Fruit fly (Drosophila melanogaster) whole organism, embryonic: Measurements from ENCODE around the gene CG33969.
A peak's percentile ranks its signal among the peaks of the same experiment; 100 is the strongest.

Experiments
- Asciz ChIP-seq: fragments of 200-800 bp; sonication (Bioruptor generic); optimal IDR thresholded peaks from 2 replicates; lab custom pipeline; 2017; ENCODE audit warnings: missing biosample characterization, mild to moderate bottlenecking, missing genetic modification characterization, missing genetic modification reagents
- B-H1 ChIP-seq: fragments of 200-800 bp; sonication (Bioruptor generic); IDR thresholded peaks from 3 replicates; pipeline ENCODE4 v1.3.6; 2022; ENCODE audit warnings: missing biosample characterization, missing genetic modification characterization
- CG10209 ChIP-seq: fragments of 200-800 bp; sonication (Bioruptor generic); optimal IDR thresholded peaks from 3 replicates; lab custom pipeline; 2017; ENCODE audit warnings: missing biosample characterization, mild to moderate bottlenecking, missing genetic modification characterization, missing genetic modification reagents
- CG12155 ChIP-seq: fragments of 200-800 bp; sonication (Bioruptor generic); optimal IDR thresholded peaks from 3 replicates; lab custom pipeline; 2016; ENCODE audit warnings: missing biosample characterization, missing genetic modification characterization
- CG12299 ChIP-seq: fragments of 200-800 bp; sonication (Bioruptor generic); optimal IDR thresholded peaks from 2 replicates; lab custom pipeline; 2018; ENCODE audit warnings: missing biosample characterization, mild to moderate bottlenecking, missing genetic modification characterization
- CG13424 ChIP-seq: fragments of 200-800 bp; sonication (Bioruptor generic); optimal IDR thresholded peaks from 2 replicates; lab custom pipeline; 2019; ENCODE audit warnings: missing biosample characterization, mild to moderate bottlenecking, missing genetic modification characterization, moderate library complexity
- CG15073 ChIP-seq: fragments of 200-800 bp; sonication (Bioruptor generic); optimal IDR thresholded peaks from 2 replicates; lab custom pipeline; 2016; ENCODE audit warnings: missing biosample characterization, missing genetic modification characterization
- CG15269 ChIP-seq: fragments of 200-800 bp; sonication (Bioruptor generic); optimal IDR thresholded peaks from 2 replicates; lab custom pipeline; 2018; ENCODE audit warnings: missing biosample characterization, mild to moderate bottlenecking, missing genetic modification characterization, moderate library complexity
- CG15479 ChIP-seq: fragments of 200-800 bp; sonication (Bioruptor generic); optimal IDR thresholded peaks from 3 replicates; lab custom pipeline; 2019; ENCODE audit warnings: missing biosample characterization, mild to moderate bottlenecking, missing genetic modification characterization, moderate library complexity
- CG17385 ChIP-seq: fragments of 200-800 bp; sonication (Bioruptor generic); optimal IDR thresholded peaks from 3 replicates; lab custom pipeline; 2018; ENCODE audit warnings: missing biosample characterization, mild to moderate bottlenecking, missing genetic modification characterization
- CG17912 ChIP-seq: fragments of 200-800 bp; sonication (Bioruptor generic); optimal IDR thresholded peaks from 2 replicates; lab custom pipeline; 2018; ENCODE audit warnings: missing biosample characterization, mild to moderate bottlenecking, missing genetic modification characterization
- CG2199 ChIP-seq: fragments of 200-800 bp; sonication (Bioruptor generic); IDR thresholded peaks from 3 replicates; pipeline ENCODE4 v1.3.6; 2022; ENCODE audit warnings: missing biosample characterization, missing genetic modification characterization
- CG2678 ChIP-seq: fragments of 200-800 bp; sonication (Bioruptor generic); optimal IDR thresholded peaks from 3 replicates; lab custom pipeline; 2019; ENCODE audit warnings: missing biosample characterization, mild to moderate bottlenecking, missing genetic modification characterization, moderate library complexity
- CG4328 ChIP-seq: fragments of 200-800 bp; sonication (Bioruptor generic); optimal IDR thresholded peaks from 3 replicates; lab custom pipeline; 2017; ENCODE audit warnings: missing biosample characterization, missing genetic modification reagents, missing genetic modification characterization
- CG7786 ChIP-seq: fragments of 200-800 bp; sonication (Bioruptor generic); optimal IDR thresholded peaks from 2 replicates; lab custom pipeline; 2016; ENCODE audit warnings: missing biosample characterization, missing genetic modification characterization
- CrebB ChIP-seq: fragments of 200-800 bp; sonication (Bioruptor generic); optimal IDR thresholded peaks from 3 replicates; lab custom pipeline; 2018; ENCODE audit warnings: missing biosample characterization, mild to moderate bottlenecking, missing genetic modification characterization
- Dad ChIP-seq: fragments of 200-800 bp; sonication (Bioruptor generic); optimal IDR thresholded peaks from 3 replicates; lab custom pipeline; 2016; ENCODE audit warnings: missing biosample characterization, missing genetic modification characterization
- Dbx ChIP-seq: fragments of 200-800 bp; sonication (Bioruptor generic); IDR thresholded peaks from 3 replicates; pipeline ENCODE4 v1.3.6; 2022; ENCODE audit warnings: missing biosample characterization, missing genetic modification characterization
- Dp ChIP-seq: fragments of 200-800 bp; sonication (Bioruptor generic); optimal IDR thresholded peaks from 2 replicates; lab custom pipeline; 2018; ENCODE audit warnings: missing biosample characterization, mild to moderate bottlenecking, missing genetic modification characterization, moderate library complexity
- Fer2 ChIP-seq: fragments of 200-800 bp; sonication (Bioruptor generic); optimal IDR thresholded peaks from 2 replicates; lab custom pipeline; 2018; ENCODE audit warnings: missing biosample characterization, mild to moderate bottlenecking, missing genetic modification characterization, moderate library complexity
- Gsc ChIP-seq: fragments of 200-800 bp; sonication (Bioruptor generic); IDR thresholded peaks from 2 replicates; pipeline ENCODE4 v1.3.6; 2022; ENCODE audit warnings: missing biosample characterization, missing genetic modification characterization
- HLH54F ChIP-seq: fragments of 200-800 bp; sonication (Bioruptor generic); optimal IDR thresholded peaks from 3 replicates; lab custom pipeline; 2016; ENCODE audit warnings: missing biosample characterization, missing genetic modification characterization
- Hand ChIP-seq: fragments of 200-800 bp; sonication (Bioruptor generic); optimal IDR thresholded peaks from 2 replicates; lab custom pipeline; 2017; ENCODE audit warnings: mild to moderate bottlenecking, missing biosample characterization, missing genetic modification reagents, missing genetic modification characterization
- Hmx ChIP-seq: fragments of 200-800 bp; sonication (Bioruptor generic); optimal IDR thresholded peaks from 2 replicates; lab custom pipeline; 2016; ENCODE audit warnings: missing biosample characterization, missing genetic modification characterization
- Hr39 ChIP-seq: fragments of >200 bp; optimal IDR thresholded peaks from 2 replicates; lab custom pipeline; 2017
- Kr ChIP-seq: fragments of 200-800 bp; sonication (Bioruptor generic); optimal IDR thresholded peaks from 2 replicates; lab custom pipeline; 2017; ENCODE audit warnings: missing biosample characterization, mild to moderate bottlenecking, missing genetic modification characterization
- Lpt ChIP-seq: fragments of >200 bp; optimal IDR thresholded peaks from 2 replicates; lab custom pipeline; 2018; ENCODE audit warnings: missing biosample characterization, missing genetic modification characterization
- Med ChIP-seq: fragments of 200-800 bp; sonication (Bioruptor generic); peaks from one replicate; lab custom pipeline; 2016; ENCODE audit warnings: missing biosample characterization, missing genetic modification characterization, mild to moderate bottlenecking, inconsistent platforms, moderate library complexity
- Myb ChIP-seq: fragments of 200-800 bp; sonication (Bioruptor generic); optimal IDR thresholded peaks from 2 replicates; lab custom pipeline; 2016; ENCODE audit warnings: missing biosample characterization, missing genetic modification characterization
- NC2α ChIP-seq: fragments of 200-800 bp; sonication (Bioruptor generic); optimal IDR thresholded peaks from 2 replicates; lab custom pipeline; 2016; ENCODE audit warnings: missing biosample characterization, missing genetic modification characterization
- Scr ChIP-seq: fragments of 200-800 bp; sonication (Bioruptor generic); IDR thresholded peaks from 2 replicates; pipeline ENCODE4 v1.3.6; 2022; ENCODE audit warnings: missing biosample characterization, missing genetic modification characterization; ENCODE audit not compliant: partially characterized antibody
- Xbp1 ChIP-seq: fragments of 200-800 bp; sonication (Bioruptor generic); optimal IDR thresholded peaks from 3 replicates; lab custom pipeline; 2016; ENCODE audit warnings: missing biosample characterization, mild to moderate bottlenecking, missing genetic modification characterization
- Xrp1 ChIP-seq: fragments of 200-800 bp; sonication (Bioruptor generic); IDR thresholded peaks from 2 replicates; pipeline ENCODE4 v1.3.6; 2022; ENCODE audit warnings: missing biosample characterization, missing genetic modification characterization
- YL-1 ChIP-seq: fragments of 200-800 bp; sonication (Bioruptor generic); optimal IDR thresholded peaks from 3 replicates; lab custom pipeline; 2017; ENCODE audit warnings: missing biosample characterization, mild to moderate bottlenecking, missing genetic modification characterization
- ab ChIP-seq: fragments of 200-800 bp; sonication (Bioruptor generic); optimal IDR thresholded peaks from 2 replicates; lab custom pipeline; 2016; ENCODE audit warnings: missing biosample characterization, missing genetic modification characterization
- abd-A ChIP-seq: fragments of 200-800 bp; sonication (Bioruptor generic); optimal IDR thresholded peaks from 3 replicates; lab custom pipeline; 2019; ENCODE audit warnings: missing biosample characterization, mild to moderate bottlenecking, missing genetic modification characterization, moderate library complexity
- br ChIP-seq: fragments of >200 bp; optimal IDR thresholded peaks from 2 replicates; lab custom pipeline; 2017
- cato ChIP-seq: fragments of 200-800 bp; sonication (Bioruptor generic); optimal IDR thresholded peaks from 2 replicates; lab custom pipeline; 2016; ENCODE audit warnings: missing biosample characterization, missing genetic modification characterization, borderline replicate concordance
- chinmo ChIP-seq: fragments of 200-800 bp; sonication (Bioruptor generic); IDR thresholded peaks from 4 replicates; pipeline ENCODE4 v1.3.6; 2022; ENCODE audit warnings: missing biosample characterization, missing genetic modification characterization; ENCODE audit not compliant: partially characterized antibody
- ewg ChIP-seq: fragments of 200-800 bp; sonication (Bioruptor generic); optimal IDR thresholded peaks from 3 replicates; lab custom pipeline; 2017; ENCODE audit warnings: mild to moderate bottlenecking, missing biosample characterization, missing genetic modification reagents, missing genetic modification characterization
- gce ChIP-seq: fragments of 200-800 bp; sonication (Bioruptor generic); IDR thresholded peaks from 3 replicates; pipeline ENCODE4 v1.3.6; 2022; ENCODE audit warnings: missing biosample characterization, missing genetic modification characterization
- gcm ChIP-seq: fragments of 200-800 bp; sonication (Bioruptor generic); optimal IDR thresholded peaks from 2 replicates; lab custom pipeline; 2019; ENCODE audit warnings: missing biosample characterization, mild to moderate bottlenecking, missing genetic modification characterization, moderate library complexity
- h ChIP-seq: fragments of >200 bp; optimal IDR thresholded peaks from 2 replicates; lab custom pipeline; 2017
- hth ChIP-seq: fragments of >200 bp; optimal IDR thresholded peaks from 2 replicates; lab custom pipeline; 2017; ENCODE audit warnings: inconsistent platforms
- jigr1 ChIP-seq: fragments of 200-800 bp; sonication (Bioruptor generic); IDR thresholded peaks from 3 replicates; pipeline ENCODE4 v1.3.6; 2022; ENCODE audit warnings: missing biosample characterization, missing genetic modification characterization
- nerfin-2 ChIP-seq: fragments of 200-800 bp; sonication (Bioruptor generic); IDR thresholded peaks from 2 replicates; pipeline ENCODE4 v1.3.6; 2022; ENCODE audit warnings: missing biosample characterization, missing genetic modification characterization; ENCODE audit not compliant: partially characterized antibody
- phol ChIP-seq: fragments of 200-800 bp; sonication (Bioruptor generic); optimal IDR thresholded peaks from 3 replicates; lab custom pipeline; 2018; ENCODE audit warnings: missing biosample characterization, mild to moderate bottlenecking, missing genetic modification characterization, moderate library complexity
- pros ChIP-seq: fragments of 200-800 bp; sonication (Bioruptor generic); optimal IDR thresholded peaks from 3 replicates; lab custom pipeline; 2019; ENCODE audit warnings: missing biosample characterization, mild to moderate bottlenecking, missing genetic modification characterization, moderate library complexity
- ro ChIP-seq: fragments of 200-800 bp; sonication (Bioruptor generic); IDR thresholded peaks from 2 replicates; pipeline ENCODE4 v1.3.6; 2022; ENCODE audit warnings: missing biosample characterization, missing genetic modification characterization
- row ChIP-seq: fragments of 200-800 bp; sonication (Bioruptor generic); IDR thresholded peaks from 3 replicates; pipeline ENCODE4 v1.3.6; 2022; ENCODE audit warnings: missing biosample characterization, missing genetic modification characterization
- sima ChIP-seq: fragments of 200-800 bp; sonication (Bioruptor generic); optimal IDR thresholded peaks from 2 replicates; lab custom pipeline; 2016; ENCODE audit warnings: missing biosample characterization, missing genetic modification characterization
- slbo ChIP-seq: fragments of 200-800 bp; sonication (Bioruptor generic); IDR thresholded peaks from 2 replicates; pipeline ENCODE4 v1.3.6; 2022; ENCODE audit warnings: missing biosample characterization, missing genetic modification characterization
- zen ChIP-seq: fragments of 200-800 bp; sonication (Bioruptor generic); optimal IDR thresholded peaks from 3 replicates; lab custom pipeline; 2018; ENCODE audit warnings: missing biosample characterization, mild to moderate bottlenecking, missing genetic modification characterization, moderate library complexity

CG33969 gene

DNA sequence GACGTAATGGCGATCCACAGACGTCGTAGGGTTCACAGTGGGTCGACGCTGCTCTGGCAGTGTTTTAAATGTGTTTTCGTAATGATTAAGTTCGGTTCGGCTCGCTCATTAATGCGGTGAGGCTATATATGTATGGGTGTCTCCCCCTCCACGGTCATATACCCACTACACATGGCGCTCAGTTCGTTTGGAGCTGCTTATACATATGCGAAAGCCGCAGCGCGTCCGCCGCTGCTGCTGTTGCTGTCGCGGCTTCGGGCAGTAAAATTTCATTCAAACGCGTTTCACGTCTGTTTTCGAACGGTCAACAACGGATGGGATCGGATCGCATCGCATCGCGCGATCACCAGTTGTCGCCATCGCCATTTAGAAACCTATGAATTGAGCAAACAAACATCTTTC lies 7.4 kb downstream of the CG33969 start (continued):
- TF ChIP-seq Dp (GFP tag; lab: Kevin White, UChicago), result no peak
- no peak for TF ChIP-seq nerfin-2 (GFP tag; lab: Robert Waterston, UW)
- no peak for TF ChIP-seq gce (GFP tag; lab: Robert Waterston, UW)
- TF ChIP-seq CrebB, result no peak
- peak; percentile 55; the same call in 1 of the 4 replicates for TF ChIP-seq chinmo (GFP tag; lab: Robert Waterston, UW)
- no peak for TF ChIP-seq CG7786 (GFP tag; lab: Kevin White, UChicago)
- no peak for TF ChIP-seq sima (GFP tag; lab: Kevin White, UChicago)
- no peak for TF ChIP-seq jigr1
- no peak for TF ChIP-seq YL-1 (GFP tag; lab: Kevin White, UChicago)
- TF ChIP-seq CG17912 (GFP tag; lab: Kevin White, UChicago), result no peak
- no peak for TF ChIP-seq Xrp1 (GFP tag; lab: Robert Waterston, UW)
- TF ChIP-seq ro (GFP tag; lab: Robert Waterston, UW), result no peak
- no peak for TF ChIP-seq CG13424 (tag; lab: Kevin White, UChicago)
- TF ChIP-seq abd-A, result peak; percentile 75
- TF ChIP-seq Hmx (GFP tag; lab: Kevin White, UChicago), result no peak
- TF ChIP-seq CG12155 (GFP tag; lab: Kevin White, UChicago), result no peak
- TF ChIP-seq Hr39, result no peak
- no peak for TF ChIP-seq Dad (GFP tag; lab: Kevin White, UChicago)
- peak; percentile 72 for TF ChIP-seq Med (GFP tag; lab: Kevin White, UChicago)
- TF ChIP-seq CG17385 (GFP tag; lab: Kevin White, UChicago), result no peak
- TF ChIP-seq HLH54F (GFP tag; lab: Kevin White, UChicago), result no peak
- no peak for TF ChIP-seq zen (tag; lab: Kevin White, UChicago)
- TF ChIP-seq CG15073 (GFP tag; lab: Kevin White, UChicago), result no peak
- TF ChIP-seq ab, result no peak
- no peak for TF ChIP-seq Xbp1 (GFP tag; lab: Kevin White, UChicago)
- no peak for TF ChIP-seq NC2α (GFP tag; lab: Kevin White, UChicago)
- no peak for TF ChIP-seq Lpt (GFP tag; lab: Kevin White, UChicago)
- TF ChIP-seq Gsc (GFP tag; lab: Robert Waterston, UW), result no peak
- no peak for TF ChIP-seq Kr (GFP tag; lab: Kevin White, UChicago)
- TF ChIP-seq Dbx (GFP tag; lab: Robert Waterston, UW), result no peak
- TF ChIP-seq Asciz, result no peak
- no peak for TF ChIP-seq CG12299 (tag; lab: Kevin White, UChicago)
- TF ChIP-seq CG2199 (GFP tag; lab: Robert Waterston, UW), result no peak
- no peak for TF ChIP-seq gcm (GFP tag; lab: Kevin White, UChicago)
- TF ChIP-seq CG4328, result no peak
- TF ChIP-seq Hand, result no peak
- TF ChIP-seq B-H1 (GFP tag; lab: Robert Waterston, UW), result no peak
- no peak for TF ChIP-seq br (lab: Kevin White, UChicago)
- TF ChIP-seq CG2678 (tag; lab: Kevin White, UChicago), result peak; percentile 4
- no peak for TF ChIP-seq ewg (GFP tag; lab: Kevin White, UChicago)
- TF ChIP-seq Myb, result no peak
- no peak for TF ChIP-seq phol (tag; lab: Kevin White, UChicago)
- no peak for TF ChIP-seq pros
- no peak for TF ChIP-seq hth (lab: Kevin White, UChicago)
- TF ChIP-seq h (lab: Kevin White, UChicago), result no peak
- TF ChIP-seq cato (GFP tag; lab: Kevin White, UChicago), result no peak
- no peak for TF ChIP-seq CG15269 (tag; lab: Kevin White, UChicago)
- TF ChIP-seq CG15479 (GFP tag; lab: Kevin White, UChicago), result no peak
- TF ChIP-seq row (GFP tag; lab: Robert Waterston, UW), result no peak
- TF ChIP-seq slbo (GFP tag; lab: Robert Waterston, UW), result no peak
- TF ChIP-seq Fer2 (tag; lab: Kevin White, UChicago), result no peak
- no peak for TF ChIP-seq CG10209
- no peak for TF ChIP-seq Scr (GFP tag; lab: Robert Waterston, UW)
